Fruit fly (Drosophila melanogaster) whole organism, wandering third instar larva: Measurements from ENCODE around the gene yellow-g.

Experiments used
- Abd-B ChIP-seq: fragments of >200 bp; optimal IDR thresholded peaks from 2 replicates; lab custom pipeline; 2017; ENCODE audit warnings: missing biosample characterization, missing genetic modification characterization
- CG32264 ChIP-seq: fragments of 200-800 bp; sonication (Bioruptor generic); optimal IDR thresholded peaks from 2 replicates; lab custom pipeline; 2016; ENCODE audit warnings: missing biosample characterization, missing genetic modification characterization
- CG9705 ChIP-seq: fragments of 200-800 bp; sonication (Bioruptor generic); optimal IDR thresholded peaks from 2 replicates; lab custom pipeline; 2018; ENCODE audit warnings: missing biosample characterization, mild to moderate bottlenecking, missing genetic modification characterization
- CrebA ChIP-seq: fragments of 200-800 bp; sonication (Bioruptor generic); optimal IDR thresholded peaks from 2 replicates; lab custom pipeline; 2016; ENCODE audit warnings: missing biosample characterization, mild to moderate bottlenecking, missing genetic modification characterization, borderline replicate concordance
- Dfd ChIP-seq: fragments of >200 bp; optimal IDR thresholded peaks from 2 replicates; lab custom pipeline; 2017; ENCODE audit warnings: missing biosample characterization, missing genetic modification characterization
- Dif ChIP-seq: fragments of 200-275, 200-300 bp; sonication (Bioruptor generic); optimal IDR thresholded peaks from 2 replicates; lab custom pipeline; 2018; ENCODE audit warnings: missing biosample characterization, missing genetic modification characterization; ENCODE audit not compliant: partially characterized antibody
- GATAd ChIP-seq: sonication (Bioruptor generic); optimal IDR thresholded peaks from 2 replicates; lab custom pipeline; 2016; ENCODE audit warnings: missing biosample characterization, missing genetic modification characterization
- HLH106 ChIP-seq: fragments of 200-800 bp; optimal IDR thresholded peaks from 3 replicates; lab custom pipeline; 2019; ENCODE audit warnings: missing biosample characterization, mild to moderate bottlenecking, missing genetic modification characterization, moderate library complexity
- Hnf4 ChIP-seq: fragments of 200-800 bp; sonication (Bioruptor generic); optimal IDR thresholded peaks from 2 replicates; lab custom pipeline; 2016; ENCODE audit warnings: missing biosample characterization, mild to moderate bottlenecking, missing genetic modification characterization
- Hr78 ChIP-seq: fragments of >200 bp; optimal IDR thresholded peaks from 2 replicates; lab custom pipeline; 2017; ENCODE audit warnings: missing biosample characterization, missing genetic modification characterization
- Hr83 ChIP-seq: fragments of 200-300 bp; sonication (Bioruptor generic); optimal IDR thresholded peaks from 2 replicates; lab custom pipeline; 2016; ENCODE audit warnings: missing biosample characterization, mild to moderate bottlenecking, missing genetic modification characterization, moderate library complexity; ENCODE audit not compliant: poor library complexity, severe bottlenecking
- Jra ChIP-seq: sonication (Bioruptor generic); optimal IDR thresholded peaks from 2 replicates; lab custom pipeline; 2016; ENCODE audit warnings: missing biosample characterization, missing genetic modification characterization
- Mio ChIP-seq: sonication (Bioruptor generic); optimal IDR thresholded peaks from 2 replicates; lab custom pipeline; 2016; ENCODE audit warnings: missing biosample characterization, missing genetic modification characterization
- Myc ChIP-seq: fragments of >200 bp; optimal IDR thresholded peaks from 2 replicates; lab custom pipeline; 2017
- N ChIP-seq: fragments of >200 bp; optimal IDR thresholded peaks from 2 replicates; lab custom pipeline; 2018; ENCODE audit warnings: missing biosample characterization, missing external identifiers, missing genetic modification characterization
- OdsH ChIP-seq: fragments of 200-800 bp; sonication (Bioruptor generic); optimal IDR thresholded peaks from 2 replicates; lab custom pipeline; 2016; ENCODE audit warnings: missing biosample characterization, mild to moderate bottlenecking, missing genetic modification characterization
- Rel ChIP-seq, 2 experiments: fragments of 200-800 bp; sonication (Bioruptor generic) in 1 of 2; optimal IDR thresholded peaks; 2 replicates in 1 of 2; 3 replicates in 1 of 2; lab custom pipeline; 2016 to 2019; ENCODE audit warnings: mild to moderate bottlenecking in 2 of 2, missing biosample characterization in 2 of 2, missing genetic modification characterization in 2 of 2, moderate library complexity in 1 of 2
- Sp1 ChIP-seq: fragments of 200-800 bp; sonication (Bioruptor generic); optimal IDR thresholded peaks from 3 replicates; lab custom pipeline; 2019; ENCODE audit warnings: missing biosample characterization, mild to moderate bottlenecking, missing genetic modification characterization, moderate library complexity
- Vsx2 ChIP-seq: fragments of 200-300, 225-300 bp; sonication (Bioruptor generic); optimal IDR thresholded peaks from 2 replicates; lab custom pipeline; 2018; ENCODE audit warnings: missing biosample characterization, missing genetic modification characterization; ENCODE audit not compliant: partially characterized antibody
- br ChIP-seq: fragments of 200-800 bp; sonication (Bioruptor generic); optimal IDR thresholded peaks from 2 replicates; lab custom pipeline; 2016; ENCODE audit warnings: missing biosample characterization, missing genetic modification characterization
- brk ChIP-seq: fragments of 200-800 bp; sonication (Bioruptor generic); optimal IDR thresholded peaks from 2 replicates; lab custom pipeline; 2016; ENCODE audit warnings: missing biosample characterization, mild to moderate bottlenecking, missing genetic modification characterization
- dl ChIP-seq, 2 experiments: fragments of 175-275, 200-275 bp in 1 of 2; fragments of 200-275 bp in 1 of 2; sonication (Bioruptor generic); optimal IDR thresholded peaks; lab custom pipeline; 2018; ENCODE audit warnings: mild to moderate bottlenecking in 2 of 2, missing biosample characterization in 2 of 2, missing genetic modification characterization in 2 of 2, moderate library complexity in 2 of 2; ENCODE audit not compliant: partially characterized antibody in 2 of 2, insufficient read depth in 1 of 2
- dmrt93B ChIP-seq: fragments of 200-800 bp; sonication (Bioruptor generic); optimal IDR thresholded peaks from 2 replicates; lab custom pipeline; 2018; ENCODE audit warnings: missing biosample characterization, mild to moderate bottlenecking, missing genetic modification characterization
- dsf ChIP-seq: sonication (Bioruptor generic); optimal IDR thresholded peaks from 2 replicates; lab custom pipeline; 2016; ENCODE audit warnings: missing biosample characterization, missing genetic modification characterization, borderline replicate concordance
- ey ChIP-seq: fragments of 200-800 bp; sonication (Bioruptor generic); optimal IDR thresholded peaks from 2 replicates; lab custom pipeline; 2016; ENCODE audit warnings: missing biosample characterization, missing genetic modification characterization
- foxo ChIP-seq, 2 experiments: fragments of 200-800 bp; sonication (Bioruptor generic); optimal IDR thresholded peaks; 2 replicates in 1 of 2; 3 replicates in 1 of 2; lab custom pipeline; 2016 to 2017; ENCODE audit warnings: missing biosample characterization in 2 of 2, missing genetic modification characterization in 2 of 2
- fru ChIP-seq: fragments of 200-800 bp; sonication (Bioruptor generic); optimal IDR thresholded peaks from 3 replicates; lab custom pipeline; 2016; ENCODE audit warnings: missing biosample characterization, mild to moderate bottlenecking, missing genetic modification characterization
- h ChIP-seq: fragments of 200-800 bp; sonication (Bioruptor generic); optimal IDR thresholded peaks from 3 replicates; lab custom pipeline; 2016; ENCODE audit warnings: missing biosample characterization, mild to moderate bottlenecking, missing genetic modification characterization
- jim ChIP-seq: fragments of 175-275, 200-325 bp; sonication (Bioruptor generic); optimal IDR thresholded peaks from 2 replicates; lab custom pipeline; 2016; ENCODE audit warnings: missing biosample characterization, mild to moderate bottlenecking, missing genetic modification characterization
- lola ChIP-seq: fragments of >200 bp; optimal IDR thresholded peaks from 2 replicates; lab custom pipeline; 2017; ENCODE audit warnings: missing biosample characterization, missing genetic modification characterization
- pan ChIP-seq: fragments of >200 bp; optimal IDR thresholded peaks from 2 replicates; lab custom pipeline; 2017
- psq ChIP-seq: fragments of 200-800 bp; sonication (Bioruptor generic); optimal IDR thresholded peaks from 3 replicates; lab custom pipeline; 2017; ENCODE audit warnings: missing biosample characterization, mild to moderate bottlenecking, missing genetic modification characterization, moderate library complexity
- rgr ChIP-seq: fragments of 200-800 bp; sonication (Bioruptor generic); optimal IDR thresholded peaks from 3 replicates; lab custom pipeline; 2016; ENCODE audit warnings: missing biosample characterization, mild to moderate bottlenecking, missing genetic modification characterization
- sage ChIP-seq: fragments of 200-800 bp; sonication (Bioruptor generic); optimal IDR thresholded peaks from 2 replicates; lab custom pipeline; 2016; ENCODE audit warnings: missing biosample characterization, mild to moderate bottlenecking, missing genetic modification characterization
- sv ChIP-seq: fragments of 200-800 bp; sonication (Bioruptor generic); optimal IDR thresholded peaks from 3 replicates; lab custom pipeline; 2016; ENCODE audit warnings: missing biosample characterization, missing genetic modification characterization
- tai ChIP-seq: sonication (Bioruptor generic); optimal IDR thresholded peaks from 2 replicates; lab custom pipeline; 2016; ENCODE audit warnings: missing biosample characterization, missing genetic modification characterization
- usp ChIP-seq: fragments of >200 bp; optimal IDR thresholded peaks from 2 replicates; lab custom pipeline; 2017; ENCODE audit warnings: missing biosample characterization, missing genetic modification characterization
- woc ChIP-seq: sonication (Bioruptor generic); optimal IDR thresholded peaks from 2 replicates; lab custom pipeline; 2016; ENCODE audit warnings: missing biosample characterization, mild to moderate bottlenecking, missing genetic modification characterization

The yellow-g gene

DNA sequence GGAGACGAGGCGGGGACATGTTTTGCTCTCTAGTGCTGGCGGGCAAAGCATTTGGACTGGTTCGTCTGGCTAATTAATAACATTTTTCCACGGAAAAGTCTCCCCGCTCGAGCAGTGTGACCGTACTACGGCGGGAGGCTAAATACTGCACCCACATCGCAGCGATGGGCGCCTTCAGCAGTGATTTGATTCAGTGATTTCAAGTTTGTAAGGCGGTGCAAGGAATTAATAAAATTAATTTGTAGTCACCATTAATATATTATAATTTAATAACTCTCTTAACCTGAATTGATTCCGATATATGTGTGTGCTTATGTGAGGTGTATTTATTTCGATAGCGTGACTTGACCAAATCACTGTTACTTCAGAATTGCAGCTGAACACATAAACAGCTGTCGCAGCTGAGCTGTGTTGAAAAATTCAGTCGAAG lies 10.0 kb downstream of the yellow-g start, which contains the start of the genes oxt and CG13807 (continued):
- TF ChIP-seq N (GFP tag; lab: Kevin White, UChicago) (no peak), GATAd (GFP tag; lab: Kevin White, UChicago) (peak; percentile 32), Hnf4 (GFP tag; lab: Kevin White, UChicago) (no peak), Abd-B (no peak), usp (GFP tag; lab: Kevin White, UChicago) (no peak), dl (GFP tag; optimal IDR thresholded peaks at IDR 0.05; lab: Kevin White, UChicago; ENCODE audit: insufficient read depth in 1 of 2, partially characterized antibody in 2 of 2) (no peak)

DNA sequence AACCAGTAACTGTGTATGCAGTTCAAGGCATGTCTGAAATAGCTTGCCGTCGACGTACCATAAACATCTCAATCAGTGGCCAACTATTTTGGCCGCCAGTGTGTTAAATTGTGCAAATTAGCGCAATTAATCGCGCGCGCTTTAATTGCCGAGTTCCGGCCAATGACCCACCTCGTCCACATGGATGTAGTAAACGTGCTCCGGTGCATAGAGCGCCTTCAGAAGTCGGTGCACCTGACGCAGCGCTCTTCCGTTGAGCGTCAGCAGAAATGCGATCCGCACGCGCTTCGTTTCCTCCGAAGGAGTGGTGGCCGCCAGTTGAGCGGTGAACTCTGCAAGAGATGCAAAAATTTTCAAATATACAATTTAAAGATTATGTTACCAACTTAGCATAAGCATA lies 11.3 kb downstream of the yellow-g start:
- TF ChIP-seq rgr (GFP tag; lab: Kevin White, UChicago) (no peak), Dif (GFP tag; lab: Kevin White, UChicago) (no peak), Hr78 (GFP tag; lab: Kevin White, UChicago) (no peak), Vsx2 (no peak), N (GFP tag; lab: Kevin White, UChicago) (no peak), HLH106 (tag; lab: Kevin White, UChicago) (no peak), GATAd (GFP tag; lab: Kevin White, UChicago) (no peak), Mio (GFP tag; lab: Kevin White, UChicago) (no peak), CG32264 (no peak), CrebA (GFP tag; lab: Kevin White, UChicago) (no peak), Jra (GFP tag; lab: Kevin White, UChicago) (no peak), sv (GFP tag; lab: Kevin White, UChicago) (no peak), Dfd (GFP tag; lab: Kevin White, UChicago) (no peak), woc (GFP tag; lab: Kevin White, UChicago) (no peak), sage (GFP tag; lab: Kevin White, UChicago) (no peak)
- TF ChIP-seq, all 38 proteins: peak for 0

DNA sequence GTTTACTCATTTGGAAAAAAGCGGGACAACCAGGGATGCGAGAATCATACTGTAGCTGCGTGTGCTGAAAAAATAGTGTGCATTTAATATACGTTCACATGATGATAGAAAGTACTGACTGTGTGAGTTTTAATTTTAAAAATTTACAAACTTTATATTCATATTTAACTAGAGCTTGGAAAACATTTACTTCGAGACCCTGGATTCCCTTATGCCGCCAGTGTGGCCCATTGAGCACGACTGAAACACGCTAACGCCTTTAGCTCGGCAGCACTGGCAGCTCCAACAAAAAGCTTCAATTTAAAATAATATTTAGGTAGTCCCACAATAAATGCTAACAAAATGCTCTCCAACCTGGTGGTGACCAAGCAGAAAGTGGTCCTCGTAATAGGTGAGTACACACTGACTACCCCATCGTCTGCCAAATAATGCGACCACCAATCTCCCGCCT lies 15.1 kb downstream of the yellow-g start, which contains the start of the genes CG1275 and Elp5:
CG1275 (minus strand) TSS at position 12 of the 451 bp plus-strand sequence.
Elp5 (plus strand) TSS at position 45 of the 451 bp plus-strand sequence.
- no peak for TF ChIP-seq Hr78 (GFP tag; lab: Kevin White, UChicago)
- TF ChIP-seq sv (GFP tag; lab: Kevin White, UChicago) = peak; percentile 96
- TF ChIP-seq OdsH (GFP tag; lab: Kevin White, UChicago) = peak; percentile 97
- TF ChIP-seq Dfd (GFP tag; lab: Kevin White, UChicago) = no peak
- peak; percentile 98 for TF ChIP-seq ey (GFP tag; lab: Kevin White, UChicago)
- no peak for TF ChIP-seq brk
- TF ChIP-seq N (GFP tag; lab: Kevin White, UChicago) = no peak
- TF ChIP-seq sage (GFP tag; lab: Kevin White, UChicago) = peak; percentile 94
- TF ChIP-seq rgr (GFP tag; lab: Kevin White, UChicago) = peak; percentile 99
- peak; percentile 95 for TF ChIP-seq psq (GFP tag; lab: Kevin White, UChicago)
- peak; percentile 99 for TF ChIP-seq br (GFP tag; lab: Kevin White, UChicago)
- TF ChIP-seq HLH106 (tag; lab: Kevin White, UChicago) = peak; percentile 99
- peak; percentile 97 for TF ChIP-seq fru
- TF ChIP-seq dsf (GFP tag; lab: Kevin White, UChicago) = no peak
- TF ChIP-seq tai (GFP tag; lab: Kevin White, UChicago) = no peak
- no peak for TF ChIP-seq usp (GFP tag; lab: Kevin White, UChicago)
- TF ChIP-seq Mio (GFP tag; lab: Kevin White, UChicago) = peak; percentile 91
- peak; percentile 85 for TF ChIP-seq jim (GFP tag; lab: Kevin White, UChicago)
- TF ChIP-seq Vsx2 = no peak
- no peak for TF ChIP-seq pan (lab: Kevin White, UChicago)
- peak; percentile 100 for TF ChIP-seq h (GFP tag; lab: Kevin White, UChicago)
- TF ChIP-seq CrebA (GFP tag; lab: Kevin White, UChicago) = no peak
- peak; percentile 98 for TF ChIP-seq Hnf4 (GFP tag; lab: Kevin White, UChicago)
- peak; percentile 91 to 98 for TF ChIP-seq foxo (GFP tag; optimal IDR thresholded peaks at IDR 0.05; lab: Kevin White, UChicago)
- TF ChIP-seq Hr83 = peak; percentile 98
- TF ChIP-seq CG32264 = peak; percentile 96
- peak; percentile 31 for TF ChIP-seq Myc (lab: Kevin White, UChicago)
- peak; percentile 95 for TF ChIP-seq woc (GFP tag; lab: Kevin White, UChicago)
- peak; percentile 97 for TF ChIP-seq Jra (GFP tag; lab: Kevin White, UChicago)
- TF ChIP-seq Dif (GFP tag; lab: Kevin White, UChicago) = no peak
- peak; percentile 95 for TF ChIP-seq dmrt93B (GFP tag; lab: Kevin White, UChicago)
- TF ChIP-seq Rel (GFP tag; optimal IDR thresholded peaks at IDR 0.05; lab: Kevin White, UChicago) = peak; percentile 95
- TF ChIP-seq Rel (tag; optimal IDR thresholded peaks at IDR 0.05; lab: Kevin White, UChicago) = peak; percentile 94
- TF ChIP-seq dl (GFP tag; optimal IDR thresholded peaks at IDR 0.05; lab: Kevin White, UChicago; ENCODE audit: insufficient read depth in 1 of 2, partially characterized antibody in 2 of 2) = no peak
- peak; percentile 95 for TF ChIP-seq GATAd (GFP tag; lab: Kevin White, UChicago)
- TF ChIP-seq Abd-B = no peak
- TF ChIP-seq lola (GFP tag; lab: Kevin White, UChicago) = no peak
- peak; percentile 98 for TF ChIP-seq Sp1 (GFP tag; lab: Kevin White, UChicago)
- TF ChIP-seq CG9705 = peak; percentile 97
